Fruit fly (Drosophila melanogaster) whole organism, embryonic: ENCODE data around the gene brv3.

ENCODE experiments used
- Abd-B ChIP-seq: fragments of 200-800 bp; sonication (Bioruptor generic); optimal IDR thresholded peaks from 2 replicates; lab custom pipeline; 2018; ENCODE audit warnings: missing biosample characterization, mild to moderate bottlenecking, missing genetic modification characterization, moderate library complexity
- Bteb2 ChIP-seq: fragments of 200-800 bp; sonication (Bioruptor generic); optimal IDR thresholded peaks from 2 replicates; lab custom pipeline; 2016; ENCODE audit warnings: missing biosample characterization, missing genetic modification characterization
- CG10321 ChIP-seq: fragments of 200-800 bp; sonication (Bioruptor generic); IDR thresholded peaks from 2 replicates; pipeline ENCODE4 v1.3.6; 2022; ENCODE audit warnings: missing biosample characterization, missing genetic modification characterization
- CG10654 ChIP-seq: fragments of 200-800 bp; sonication (Bioruptor generic); optimal IDR thresholded peaks from 2 replicates; lab custom pipeline; 2016; ENCODE audit warnings: missing biosample characterization, missing genetic modification characterization
- CG11695 ChIP-seq: fragments of 200-800 bp; sonication (Bioruptor generic); IDR thresholded peaks from 3 replicates; pipeline ENCODE4 v1.3.6; 2022; ENCODE audit warnings: missing biosample characterization, missing genetic modification characterization
- CG14667 ChIP-seq: fragments of 200-800 bp; sonication (Bioruptor generic); IDR thresholded peaks from 2 replicates; pipeline ENCODE4 v1.3.6; 2022; ENCODE audit warnings: missing biosample characterization, missing genetic modification characterization
- CG14965 ChIP-seq: fragments of 200-800 bp; sonication (Bioruptor generic); optimal IDR thresholded peaks from 2 replicates; lab custom pipeline; 2016; ENCODE audit warnings: missing biosample characterization, missing genetic modification characterization, borderline replicate concordance
- CG1529 ChIP-seq: fragments of 200-800 bp; sonication (Bioruptor generic); optimal IDR thresholded peaks from 3 replicates; lab custom pipeline; 2018; ENCODE audit warnings: missing biosample characterization, missing genetic modification characterization
- CG15601 ChIP-seq: fragments of 200-800 bp; sonication (Bioruptor generic); optimal IDR thresholded peaks from 3 replicates; lab custom pipeline; 2019; ENCODE audit warnings: missing biosample characterization, mild to moderate bottlenecking, missing genetic modification characterization, moderate library complexity
- CG1832 ChIP-seq: fragments of 200-800 bp; sonication (Bioruptor generic); optimal IDR thresholded peaks from 2 replicates; lab custom pipeline; 2017; ENCODE audit warnings: missing biosample characterization, mild to moderate bottlenecking, missing genetic modification characterization, inconsistent platforms
- CG18476 ChIP-seq: fragments of 200-800 bp; sonication (Bioruptor generic); optimal IDR thresholded peaks from 2 replicates; lab custom pipeline; 2016; ENCODE audit warnings: missing biosample characterization, mild to moderate bottlenecking, missing genetic modification characterization
- CG2678 ChIP-seq: fragments of 200-800 bp; sonication (Bioruptor generic); optimal IDR thresholded peaks from 3 replicates; lab custom pipeline; 2019; ENCODE audit warnings: missing biosample characterization, mild to moderate bottlenecking, missing genetic modification characterization, moderate library complexity
- CG6683 ChIP-seq: fragments of 200-800 bp; sonication (Bioruptor generic); optimal IDR thresholded peaks from 2 replicates; lab custom pipeline; 2017; ENCODE audit warnings: missing biosample characterization, mild to moderate bottlenecking, missing genetic modification characterization, missing genetic modification reagents
- CG7556 ChIP-seq: fragments of 200-800 bp; sonication (Bioruptor generic); optimal IDR thresholded peaks from 2 replicates; lab custom pipeline; 2017; ENCODE audit warnings: missing biosample characterization, mild to moderate bottlenecking, missing genetic modification characterization
- CG8924 ChIP-seq: fragments of 200-800 bp; optimal IDR thresholded peaks from 3 replicates; lab custom pipeline; 2019; ENCODE audit warnings: missing biosample characterization, mild to moderate bottlenecking, missing genetic modification characterization, moderate library complexity
- CG9609 ChIP-seq: fragments of 200-800 bp; sonication (Bioruptor generic); optimal IDR thresholded peaks from 3 replicates; lab custom pipeline; 2016; ENCODE audit warnings: missing biosample characterization, missing genetic modification characterization
- Dbx ChIP-seq: fragments of 200-800 bp; sonication (Bioruptor generic); IDR thresholded peaks from 3 replicates; pipeline ENCODE4 v1.3.6; 2022; ENCODE audit warnings: missing biosample characterization, missing genetic modification characterization
- Dp ChIP-seq: fragments of 200-800 bp; sonication (Bioruptor generic); optimal IDR thresholded peaks from 2 replicates; lab custom pipeline; 2018; ENCODE audit warnings: missing biosample characterization, mild to moderate bottlenecking, missing genetic modification characterization, moderate library complexity
- E2f1 ChIP-seq: fragments of 200-800 bp; sonication (Bioruptor generic); IDR thresholded peaks from 2 replicates; pipeline ENCODE4 v1.3.6; 2022; ENCODE audit warnings: missing biosample characterization, missing genetic modification characterization
- H2.0 ChIP-seq: fragments of 200-800 bp; sonication (Bioruptor generic); IDR thresholded peaks from 2 replicates; pipeline ENCODE4 v1.3.6; 2022; ENCODE audit warnings: missing biosample characterization, missing genetic modification characterization
- Hmr ChIP-seq: fragments of 200-800 bp; sonication (Bioruptor generic); optimal IDR thresholded peaks from 3 replicates; lab custom pipeline; 2017; ENCODE audit warnings: mild to moderate bottlenecking, missing biosample characterization, missing genetic modification reagents, missing genetic modification characterization
- Hr3 ChIP-seq: fragments of 200-800 bp; sonication (Bioruptor generic); optimal IDR thresholded peaks from 3 replicates; lab custom pipeline; 2016; ENCODE audit warnings: missing biosample characterization, missing genetic modification characterization
- Kr ChIP-seq: fragments of 200-800 bp; sonication (Bioruptor generic); optimal IDR thresholded peaks from 2 replicates; lab custom pipeline; 2017; ENCODE audit warnings: missing biosample characterization, mild to moderate bottlenecking, missing genetic modification characterization
- Mes4 ChIP-seq: fragments of 200-800 bp; sonication (Bioruptor generic); optimal IDR thresholded peaks from 2 replicates; lab custom pipeline; 2016; ENCODE audit warnings: missing biosample characterization, missing genetic modification characterization
- NK7.1 ChIP-seq: fragments of 200-800 bp; sonication (Bioruptor generic); optimal IDR thresholded peaks from 3 replicates; lab custom pipeline; 2016; ENCODE audit warnings: missing biosample characterization, missing genetic modification characterization
- Nf-YB ChIP-seq: fragments of 200-800 bp; sonication (Bioruptor generic); optimal IDR thresholded peaks from 3 replicates; lab custom pipeline; 2019; ENCODE audit warnings: missing biosample characterization, mild to moderate bottlenecking, missing genetic modification characterization, moderate library complexity
- Opbp ChIP-seq: fragments of 200-800 bp; sonication (Bioruptor generic); IDR thresholded peaks from 3 replicates; pipeline ENCODE4 v1.3.6; 2022; ENCODE audit warnings: missing biosample characterization, missing genetic modification characterization; ENCODE audit not compliant: partially characterized antibody
- Side ChIP-seq: fragments of 200-800 bp; sonication (Bioruptor generic); optimal IDR thresholded peaks from 2 replicates; lab custom pipeline; 2016; ENCODE audit warnings: missing biosample characterization, missing genetic modification characterization
- cad ChIP-seq: fragments of >200 bp; optimal IDR thresholded peaks from 2 replicates; lab custom pipeline; 2017; ENCODE audit warnings: missing biosample characterization, missing genetic modification characterization
- cato ChIP-seq: fragments of 200-800 bp; sonication (Bioruptor generic); optimal IDR thresholded peaks from 2 replicates; lab custom pipeline; 2016; ENCODE audit warnings: missing biosample characterization, missing genetic modification characterization, borderline replicate concordance
- crc ChIP-seq: fragments of 200-800 bp; sonication (Bioruptor generic); optimal IDR thresholded peaks from 2 replicates; lab custom pipeline; 2016; ENCODE audit warnings: missing biosample characterization, missing genetic modification characterization
- dan ChIP-seq: fragments of 200-800 bp; sonication (Bioruptor generic); IDR thresholded peaks from 2 replicates; pipeline ENCODE4 v1.3.6; 2022; ENCODE audit warnings: missing biosample characterization, missing genetic modification characterization
- ftz-f1 ChIP-seq: fragments of 200-800 bp; sonication (Bioruptor generic); optimal IDR thresholded peaks from 2 replicates; lab custom pipeline; 2016; ENCODE audit warnings: missing biosample characterization, missing genetic modification characterization
- gce ChIP-seq: fragments of 200-800 bp; sonication (Bioruptor generic); IDR thresholded peaks from 3 replicates; pipeline ENCODE4 v1.3.6; 2022; ENCODE audit warnings: missing biosample characterization, missing genetic modification characterization
- gcm ChIP-seq: fragments of 200-800 bp; sonication (Bioruptor generic); optimal IDR thresholded peaks from 2 replicates; lab custom pipeline; 2019; ENCODE audit warnings: missing biosample characterization, mild to moderate bottlenecking, missing genetic modification characterization, moderate library complexity
- gcm2 ChIP-seq: fragments of 200-800 bp; sonication (Bioruptor generic); optimal IDR thresholded peaks from 2 replicates; lab custom pipeline; 2016; ENCODE audit warnings: missing biosample characterization, missing genetic modification characterization
- ham ChIP-seq: fragments of 200-800 bp; sonication (Bioruptor generic); IDR thresholded peaks from 2 replicates; pipeline ENCODE4 v1.3.6; 2022; ENCODE audit warnings: missing biosample characterization, missing genetic modification characterization
- hth ChIP-seq: fragments of >200 bp; optimal IDR thresholded peaks from 2 replicates; lab custom pipeline; 2017; ENCODE audit warnings: inconsistent platforms
- jumu ChIP-seq: fragments of 200-800 bp; sonication (Bioruptor generic); optimal IDR thresholded peaks from 3 replicates; lab custom pipeline; 2016; ENCODE audit warnings: missing biosample characterization, missing genetic modification characterization
- kay ChIP-seq: fragments of 200-800 bp; sonication (Bioruptor generic); optimal IDR thresholded peaks from 2 replicates; lab custom pipeline; 2016; ENCODE audit warnings: missing biosample characterization, missing genetic modification characterization
- nom ChIP-seq: fragments of 200-800 bp; sonication (Bioruptor generic); optimal IDR thresholded peaks from 2 replicates; lab custom pipeline; 2017; ENCODE audit warnings: missing biosample characterization, missing genetic modification characterization, mild to moderate bottlenecking, moderate library complexity, missing genetic modification reagents
- pan ChIP-seq, 4 experiments: fragments of >200 bp in 3 of 4; fragments of 200-800 bp in 1 of 4; sonication (Bioruptor generic) in 1 of 4; optimal IDR thresholded peaks in 3 of 4; IDR thresholded peaks in 1 of 4; 2 replicates each; pipeline versions ENCODE4 v1.3.6 to Lab custom; 2017 to 2022; ENCODE audit warnings: missing biosample characterization in 2 of 4, missing genetic modification characterization in 2 of 4, mixed read lengths in 1 of 4
- run ChIP-seq: fragments of 200-800 bp; sonication (Bioruptor generic); optimal IDR thresholded peaks from 3 replicates; lab custom pipeline; 2018; ENCODE audit warnings: missing biosample characterization, mild to moderate bottlenecking, missing genetic modification characterization
- slbo ChIP-seq: fragments of 200-800 bp; sonication (Bioruptor generic); IDR thresholded peaks from 2 replicates; pipeline ENCODE4 v1.3.6; 2022; ENCODE audit warnings: missing biosample characterization, missing genetic modification characterization
- sna ChIP-seq: fragments of 200-800 bp; sonication (Bioruptor generic); IDR thresholded peaks from 2 replicates; pipeline ENCODE4 v1.3.6; 2022; ENCODE audit warnings: missing biosample characterization, missing genetic modification characterization; ENCODE audit not compliant: partially characterized antibody
- so ChIP-seq: fragments of 200-800 bp; sonication (Bioruptor generic); IDR thresholded peaks from 3 replicates; pipeline ENCODE4 v1.3.6; 2022; ENCODE audit warnings: missing biosample characterization, missing genetic modification characterization
- sob ChIP-seq: fragments of 200-800 bp; sonication (Bioruptor generic); IDR thresholded peaks from 2 replicates; pipeline ENCODE4 v1.3.6; 2022; ENCODE audit warnings: missing biosample characterization, missing genetic modification characterization
- tll ChIP-seq, 2 experiments: fragments of 200-800 bp in 1 of 2; fragments of >200 bp in 1 of 2; sonication (Bioruptor generic) in 1 of 2; optimal IDR thresholded peaks; 2 replicates each; lab custom pipeline; 2017 to 2019; ENCODE audit warnings: missing biosample characterization in 2 of 2, missing genetic modification characterization in 2 of 2, mild to moderate bottlenecking in 1 of 2, moderate library complexity in 1 of 2
- wek ChIP-seq: fragments of 200-800 bp; sonication (Bioruptor generic); optimal IDR thresholded peaks from 3 replicates; lab custom pipeline; 2018; ENCODE audit warnings: missing biosample characterization, mild to moderate bottlenecking, missing genetic modification characterization, moderate library complexity
- yki ChIP-seq: fragments of >200 bp; optimal IDR thresholded peaks from 3 replicates; lab custom pipeline; 2018
- z ChIP-seq: fragments of 200-800 bp; sonication (Bioruptor generic); IDR thresholded peaks from 3 replicates; pipeline ENCODE4 v1.3.6; 2022; ENCODE audit warnings: missing biosample characterization, missing genetic modification characterization

The brv3 gene

DNA sequence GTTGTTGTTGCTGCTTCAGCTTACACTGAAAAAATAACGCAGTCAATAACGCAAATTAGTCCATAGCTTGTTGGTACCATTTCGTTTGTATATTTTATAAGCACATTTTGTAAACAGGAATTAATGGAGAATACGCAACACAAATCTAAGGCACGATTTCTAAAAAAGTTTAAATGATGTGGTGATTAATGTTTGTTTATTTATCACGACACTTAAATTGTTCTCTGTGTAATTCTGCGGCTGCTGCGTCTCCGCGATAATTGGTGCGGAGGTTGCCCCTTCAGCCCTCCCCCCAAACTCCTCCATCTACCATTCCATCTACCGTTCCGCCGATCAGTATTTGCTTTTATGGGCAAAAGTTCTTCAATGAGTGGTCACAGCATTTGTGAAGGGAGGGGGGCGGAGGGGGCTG, 23.1 kb upstream of the brv3 start (continued):
- TF ChIP-seq gcm (GFP tag; lab: Kevin White, UChicago) (peak; percentile 50), H2.0 (0 out of 2 replicates have a peak, but pooled peaks have one; percentile 22), CG10321 (GFP tag; lab: Robert Waterston, UW) (no peak), CG10654 (GFP tag; lab: Kevin White, UChicago) (peak; percentile 58), CG18476 (GFP tag; lab: Kevin White, UChicago) (peak; percentile 28), wek (GFP tag; lab: Kevin White, UChicago) (peak; percentile 7), Dp (no peak), hth (lab: Kevin White, UChicago) (no peak), gce (GFP tag; lab: Robert Waterston, UW) (no peak), pan (optimal IDR thresholded peaks at IDR 0.05; lab: Kevin White, UChicago) (no peak), pan (GFP tag; optimal IDR thresholded peaks at IDR 0.05 in 1 of 2, IDR thresholded peaks at IDR 0.05 in 1 of 2) (peak in 1 of 2 experiments; percentile 49), CG8924 (tag; lab: Kevin White, UChicago) (peak; percentile 73), Dbx (0 out of 3 replicates have a peak, but pooled peaks have one; percentile 42), CG6683 (GFP tag; lab: Kevin White, UChicago) (peak; percentile 34), CG1832 (GFP tag; lab: Kevin White, UChicago) (no peak), sob (GFP tag; lab: Robert Waterston, UW) (peak; percentile 63; the same call in 1 of the 2 replicates), slbo (GFP tag; lab: Robert Waterston, UW) (peak; percentile 56), CG9609 (peak; percentile 56), cad (GFP tag; lab: Kevin White, UChicago) (no peak), gcm2 (GFP tag; lab: Kevin White, UChicago) (no peak), jumu (GFP tag; lab: Kevin White, UChicago) (peak; percentile 49), CG14965 (no peak), z (GFP tag; lab: Robert Waterston, UW) (no peak), Hmr (GFP tag; lab: Kevin White, UChicago) (peak; percentile 22), nom (GFP tag; lab: Kevin White, UChicago) (peak; percentile 88), kay (peak; percentile 36), CG2678 (tag; lab: Kevin White, UChicago) (peak; percentile 79), ftz-f1 (GFP tag; lab: Kevin White, UChicago) (no peak), Side (GFP tag; lab: Kevin White, UChicago) (peak; percentile 39), ham (GFP tag; lab: Robert Waterston, UW) (no peak), CG1529 (GFP tag; lab: Kevin White, UChicago) (peak; percentile 36), dan (GFP tag; lab: Robert Waterston, UW) (no peak), Bteb2 (GFP tag; lab: Kevin White, UChicago) (peak; percentile 45), Abd-B (GFP tag; lab: Kevin White, UChicago) (peak; percentile 60), E2f1 (GFP tag; lab: Robert Waterston, UW) (peak; percentile 55), CG11695 (peak; percentile 43; the same call in 2 of the 3 replicates), NK7.1 (peak; percentile 6), Hr3 (GFP tag; lab: Kevin White, UChicago) (peak; percentile 47), sna (GFP tag; lab: Robert Waterston, UW) (no peak), Mes4 (GFP tag; lab: Kevin White, UChicago) (peak; percentile 54), run (tag; lab: Kevin White, UChicago) (peak; percentile 53), CG14667 (no peak), tll (GFP tag; optimal IDR thresholded peaks at IDR 0.05; lab: Kevin White, UChicago) (no peak), Opbp (GFP tag; lab: Robert Waterston, UW) (no peak), Nf-YB (GFP tag; lab: Kevin White, UChicago) (peak; percentile 22), CG15601 (tag; lab: Kevin White, UChicago) (peak; percentile 33), so (GFP tag; lab: Robert Waterston, UW) (0 out of 3 replicates have a peak, but pooled peaks have one; percentile 32), Kr (no peak), CG7556 (peak; percentile 49), cato (GFP tag; lab: Kevin White, UChicago) (no peak), crc (peak; percentile 16), yki (no peak)
